Worm (Caenorhabditis elegans) whole organism, early embryonic: Measurements from ENCODE around the gene ZC449.4.

Experiments used
- B0310.2 ChIP-seq: sonication (generic microtip); optimal IDR thresholded peaks from 2 replicates; lab custom pipeline; 2016; ENCODE audit warnings: mild to moderate bottlenecking, missing genetic modification characterization, missing compliant biosample characterization
- F13C5.2 ChIP-seq: sonication (generic microtip); optimal IDR thresholded peaks from 2 replicates; lab custom pipeline; 2017; ENCODE audit warnings: mild to moderate bottlenecking, missing genetic modification characterization, inconsistent platforms, missing compliant biosample characterization
- aly-1 ChIP-seq: sonication (generic microtip); optimal IDR thresholded peaks from 2 replicates; lab custom pipeline; 2016; ENCODE audit warnings: missing genetic modification characterization, missing compliant biosample characterization
- ama-1 ChIP-seq: fragments of 150-350 bp; optimal IDR thresholded peaks from 2 replicates; lab custom pipeline; 2014
- ceh-13 ChIP-seq: fragments of 200-800 bp; sonication (Bioruptor generic); optimal IDR thresholded peaks from 2 replicates; lab custom pipeline; 2018; ENCODE audit warnings: mild to moderate bottlenecking, missing genetic modification characterization, missing compliant biosample characterization
- ceh-36 ChIP-seq: sonication (generic microtip); optimal IDR thresholded peaks from 2 replicates; lab custom pipeline; 2016; ENCODE audit warnings: missing genetic modification characterization, inconsistent platforms, missing compliant biosample characterization
- ets-7 ChIP-seq: sonication (generic microtip); optimal IDR thresholded peaks from 2 replicates; lab custom pipeline; 2016; ENCODE audit warnings: missing genotype, missing genetic modification characterization, missing compliant biosample characterization
- flt-1 ChIP-seq: fragments of 200-800 bp; sonication (Bioruptor generic); IDR thresholded peaks from 2 replicates; pipeline ENCODE4 v1.3.6; 2022; ENCODE audit warnings: missing genetic modification characterization, missing compliant biosample characterization
- hmbx-1 ChIP-seq: sonication (generic microtip); optimal IDR thresholded peaks from 2 replicates; lab custom pipeline; 2016; ENCODE audit warnings: mild to moderate bottlenecking, missing genetic modification characterization, missing compliant biosample characterization
- hmg-4 ChIP-seq: fragments of 200-800 bp; sonication (Bioruptor generic); optimal IDR thresholded peaks from 2 replicates; lab custom pipeline; 2018; ENCODE audit warnings: mild to moderate bottlenecking, missing genetic modification characterization, missing compliant biosample characterization
- hnd-1 ChIP-seq: sonication (generic microtip); optimal IDR thresholded peaks from 2 replicates; lab custom pipeline; 2016; ENCODE audit warnings: missing genetic modification characterization, missing compliant biosample characterization
- pes-1 ChIP-seq: fragments of 200-800 bp; sonication (Bioruptor generic); IDR thresholded peaks from 2 replicates; pipeline ENCODE4 v1.3.6; 2022; ENCODE audit warnings: missing genetic modification reagents, missing genetic modification characterization, missing compliant biosample characterization
- scrt-1 ChIP-seq: fragments of 200-800 bp; sonication (Bioruptor generic); IDR thresholded peaks from 2 replicates; pipeline ENCODE4 v1.3.6; 2022; ENCODE audit warnings: missing genetic modification characterization, missing compliant biosample characterization
- sea-1 ChIP-seq: fragments of 200-800 bp; sonication (Bioruptor generic); conservative IDR thresholded peaks from 2 replicates; pipeline ENCODE4 v1.3.6; 2022; ENCODE audit warnings: missing genetic modification characterization, missing compliant biosample characterization
- tbx-11 ChIP-seq: fragments of 200-800 bp; sonication (Bioruptor generic); IDR thresholded peaks from 2 replicates; pipeline ENCODE4 v1.3.6; 2022; ENCODE audit warnings: missing genetic modification characterization, missing compliant biosample characterization
- tbx-37 ChIP-seq: fragments of 200-800 bp; sonication (Bioruptor generic); conservative IDR thresholded peaks from 2 replicates; pipeline ENCODE4 v1.3.6; 2022; ENCODE audit warnings: missing genetic modification reagents, missing genetic modification characterization, missing compliant biosample characterization
- tra-4 ChIP-seq: sonication (generic microtip); optimal IDR thresholded peaks from 2 replicates; lab custom pipeline; 2017; ENCODE audit warnings: missing genetic modification characterization, missing compliant biosample characterization

ZC449.4 gene

DNA sequence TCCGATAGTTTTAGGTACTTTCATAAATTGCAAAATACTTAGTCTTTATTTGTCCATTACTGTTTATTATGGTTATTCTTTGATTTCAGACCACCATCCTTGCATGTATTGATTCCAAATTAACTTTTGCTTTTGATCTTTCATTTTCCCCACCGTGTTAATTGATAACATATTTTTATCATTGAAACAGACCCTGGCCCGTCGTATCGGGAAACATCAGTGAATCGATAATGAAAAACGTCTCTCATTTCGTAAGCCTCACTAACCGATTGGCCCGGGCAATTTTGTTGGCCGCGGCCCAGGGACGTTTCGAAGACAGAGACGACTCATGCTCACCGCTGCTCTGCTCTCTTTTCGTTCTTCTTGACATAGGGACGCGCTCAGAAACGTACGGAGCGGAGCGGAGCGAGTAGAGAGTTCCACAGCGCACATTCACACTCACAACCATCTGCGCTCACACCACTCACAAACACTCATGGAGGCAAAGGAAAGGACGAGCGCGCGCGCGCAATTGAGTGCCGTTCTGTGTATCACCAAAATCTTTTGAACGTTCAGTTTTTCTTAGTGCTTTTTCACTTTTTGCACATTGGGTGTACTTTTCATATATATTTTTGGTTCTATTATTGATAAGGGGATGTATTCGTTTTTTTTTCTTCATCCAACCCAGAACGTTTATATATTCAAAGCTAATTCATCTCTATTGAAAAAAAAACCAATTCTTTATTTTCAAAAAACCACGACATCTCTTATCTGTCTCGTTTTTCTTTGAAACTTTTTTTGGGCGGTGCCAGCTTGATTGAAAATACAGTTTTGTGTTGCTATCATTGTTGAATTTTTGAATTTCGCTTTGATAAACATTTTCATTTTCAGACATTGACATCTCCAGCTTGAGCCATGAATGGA lies 30.2 kb upstream of the ZC449.4 start, which contains the start of gene C24H10.2:
Gene C24H10.2 (plus strand): TSS at position 853 of the 903 bp plus-strand sequence.
- TF ChIP-seq ama-1 (no peak), hmg-4 (GFP tag; lab: Kevin White, UChicago) (peak; percentile 70), F13C5.2 (tag; lab: Kevin White, UChicago) (peak; percentile 80), sea-1 (GFP tag; lab: Robert Waterston, UW) (0 out of 2 replicates have a peak, but pooled peaks have one; percentile 13), tra-4 (tag; lab: Kevin White, UChicago) (no peak), tbx-11 (GFP tag; lab: Robert Waterston, UW) (no peak), aly-1 (tag; lab: Kevin White, UChicago) (peak; percentile 54), B0310.2 (tag; lab: Kevin White, UChicago) (no peak), ets-7 (tag; lab: Kevin White, UChicago) (no peak)

DNA sequence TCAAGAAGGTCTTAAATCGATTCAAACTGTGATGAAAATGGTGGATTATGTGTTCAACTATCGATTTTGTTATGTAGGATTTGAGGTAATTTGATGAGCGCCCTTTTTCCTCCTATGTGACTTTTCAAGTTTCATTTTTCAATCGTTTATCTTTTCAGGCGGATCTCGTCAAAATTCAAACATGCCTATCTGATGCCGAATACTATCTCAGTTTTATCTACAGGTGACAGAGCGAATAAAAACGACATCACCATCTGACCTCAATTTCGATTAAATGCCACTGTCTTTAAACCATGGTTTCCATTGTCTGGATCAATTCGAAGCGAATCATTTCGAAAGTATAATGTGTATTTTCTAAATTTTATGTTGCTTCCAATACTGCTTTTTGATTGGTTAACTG lies 28.0 kb upstream of the ZC449.4 start:
- no peak for TF ChIP-seq F13C5.2 (tag; lab: Kevin White, UChicago)
- TF ChIP-seq hmbx-1 (tag; lab: Kevin White, UChicago), result no peak
- no peak for TF ChIP-seq ets-7 (tag; lab: Kevin White, UChicago)
- TF ChIP-seq tbx-11 (GFP tag; lab: Robert Waterston, UW), result no peak
- TF ChIP-seq ceh-36 (tag; lab: Kevin White, UChicago), result no peak
- no peak for TF ChIP-seq sea-1 (GFP tag; lab: Robert Waterston, UW)
- no peak for TF ChIP-seq hnd-1 (tag; lab: Kevin White, UChicago)
- TF ChIP-seq tbx-37 (GFP tag; lab: Robert Waterston, UW), result no peak
- TF ChIP-seq pes-1 (GFP tag; lab: Robert Waterston, UW), result no peak
- no peak for TF ChIP-seq scrt-1 (GFP tag; lab: Robert Waterston, UW)
- no peak for TF ChIP-seq aly-1 (tag; lab: Kevin White, UChicago)
- no peak for TF ChIP-seq ceh-13 (GFP tag; lab: Kevin White, UChicago)

ce11 chrX:5060756-5061155 lies 27.0 kb upstream of the ZC449.4 start, which contains the start of gene C24H10.3:
C24H10.3 (plus strand) TSS chrX:5061056.
- TF ChIP-seq hnd-1 (tag; lab: Kevin White, UChicago) (no peak), hmbx-1 (tag; lab: Kevin White, UChicago) (no peak), hmg-4 (GFP tag; lab: Kevin White, UChicago) (no peak), pes-1 (GFP tag; lab: Robert Waterston, UW) (no peak), sea-1 (GFP tag; lab: Robert Waterston, UW) (no peak), scrt-1 (GFP tag; lab: Robert Waterston, UW) (no peak), aly-1 (tag; lab: Kevin White, UChicago) (no peak), tbx-37 (GFP tag; lab: Robert Waterston, UW) (no peak), ceh-13 (GFP tag; lab: Kevin White, UChicago) (no peak), ama-1 (no peak), B0310.2 (tag; lab: Kevin White, UChicago) (no peak), flt-1 (GFP tag; lab: Robert Waterston, UW) (no peak)

- TF ChIP-seq ceh-13 (GFP tag; lab: Kevin White, UChicago), result no peak
- no peak for TF ChIP-seq scrt-1 (GFP tag; lab: Robert Waterston, UW)
- TF ChIP-seq tbx-37 (GFP tag; lab: Robert Waterston, UW), result no peak
- TF ChIP-seq pes-1 (GFP tag; lab: Robert Waterston, UW), result no peak
- no peak for TF ChIP-seq tbx-11 (GFP tag; lab: Robert Waterston, UW)
- no peak for TF ChIP-seq tra-4 (tag; lab: Kevin White, UChicago)
- TF ChIP-seq B0310.2 (tag; lab: Kevin White, UChicago), result no peak
- no peak for TF ChIP-seq F13C5.2 (tag; lab: Kevin White, UChicago)
These were observed 25.4 kb upstream of the ZC449.4 start, which contains the start of gene C24H10.4 for ce11 chrX:5059163-5059562. C24H10.4 (minus strand) TSS chrX:5059263.

ce11 chrX:5056199-5056598 lies 22.4 kb upstream of the ZC449.4 start:
- TF ChIP-seq hnd-1 (tag; lab: Kevin White, UChicago), result peak; percentile 85
- peak; percentile 89 for TF ChIP-seq hmbx-1 (tag; lab: Kevin White, UChicago)
- TF ChIP-seq F13C5.2 (tag; lab: Kevin White, UChicago), result peak; percentile 61
- peak; percentile 60 for TF ChIP-seq ets-7 (tag; lab: Kevin White, UChicago)
- TF ChIP-seq aly-1 (tag; lab: Kevin White, UChicago), result peak; percentile 71

DNA sequence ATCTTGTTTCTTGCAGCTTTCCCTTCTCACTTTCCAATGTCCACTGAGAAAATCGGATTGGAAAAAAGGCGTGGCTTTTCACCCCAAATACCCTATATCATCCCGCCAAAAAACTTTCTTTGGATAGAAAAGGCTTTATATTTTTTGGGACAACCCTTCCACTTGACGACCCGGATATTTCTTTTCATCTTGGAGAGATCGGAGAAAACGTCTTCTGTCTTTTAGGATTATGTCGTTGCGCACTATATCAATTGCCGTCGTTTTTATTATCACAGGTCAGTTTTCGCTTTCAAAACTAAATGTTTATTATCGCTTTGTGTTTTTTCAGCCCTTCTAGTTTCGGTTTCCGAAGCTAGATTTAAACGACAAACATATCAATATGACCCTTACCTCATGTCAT lies 10.1 kb upstream of the ZC449.4 start, which contains the start of gene Y64H9A.2:
Gene Y64H9A.2 (plus strand): TSS at position 90 of the 400 bp plus-strand sequence.
- TF ChIP-seq pes-1 (GFP tag; lab: Robert Waterston, UW) (no peak), tbx-37 (GFP tag; lab: Robert Waterston, UW) (no peak), ets-7 (tag; lab: Kevin White, UChicago) (no peak), scrt-1 (GFP tag; lab: Robert Waterston, UW) (no peak), hmbx-1 (tag; lab: Kevin White, UChicago) (no peak), hmg-4 (GFP tag; lab: Kevin White, UChicago) (no peak), ceh-13 (GFP tag; lab: Kevin White, UChicago) (no peak), ceh-36 (tag; lab: Kevin White, UChicago) (no peak), aly-1 (tag; lab: Kevin White, UChicago) (no peak), B0310.2 (tag; lab: Kevin White, UChicago) (no peak), tbx-11 (GFP tag; lab: Robert Waterston, UW) (no peak)

DNA sequence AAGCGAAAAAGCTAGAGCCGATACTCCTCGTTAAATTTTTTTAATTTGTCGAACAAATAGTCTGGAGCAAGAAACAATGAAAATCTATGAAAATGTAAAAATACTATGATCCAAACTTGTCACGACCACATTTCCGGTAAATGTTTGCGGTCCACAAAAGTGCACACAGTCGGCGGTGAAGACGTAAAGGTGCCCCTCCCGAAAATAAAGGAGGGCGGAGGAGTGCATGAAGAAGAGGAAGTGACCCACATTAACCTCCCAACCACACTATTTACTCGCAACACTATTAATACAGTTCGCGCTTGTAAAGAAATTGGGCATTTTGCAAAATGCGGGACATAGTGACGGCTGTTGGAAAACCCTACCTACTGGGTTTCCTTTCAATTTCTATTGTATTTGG lies 6.3 kb upstream of the ZC449.4 start:
- no peak for TF ChIP-seq hmg-4 (GFP tag; lab: Kevin White, UChicago)
- no peak for TF ChIP-seq scrt-1 (GFP tag; lab: Robert Waterston, UW)
- TF ChIP-seq sea-1 (GFP tag; lab: Robert Waterston, UW), result no peak
- no peak for TF ChIP-seq aly-1 (tag; lab: Kevin White, UChicago)
- TF ChIP-seq ets-7 (tag; lab: Kevin White, UChicago), result no peak
- no peak for TF ChIP-seq B0310.2 (tag; lab: Kevin White, UChicago)
- no peak for TF ChIP-seq tbx-37 (GFP tag; lab: Robert Waterston, UW)
- TF ChIP-seq tra-4 (tag; lab: Kevin White, UChicago), result no peak
- no peak for TF ChIP-seq hmbx-1 (tag; lab: Kevin White, UChicago)
- no peak for TF ChIP-seq ceh-13 (GFP tag; lab: Kevin White, UChicago)
- TF ChIP-seq pes-1 (GFP tag; lab: Robert Waterston, UW), result no peak
- no peak for TF ChIP-seq hnd-1 (tag; lab: Kevin White, UChicago)
- no peak for TF ChIP-seq ceh-36 (tag; lab: Kevin White, UChicago)
- no peak for TF ChIP-seq tbx-11 (GFP tag; lab: Robert Waterston, UW)
- no peak for TF ChIP-seq ama-1
